Fruit fly (Drosophila melanogaster) S2 (cell line): ENCODE results near the gene CG34428.

ENCODE experiments used
- CG8478 ChIP-seq: fragments of >200 bp; optimal IDR thresholded peaks from 2 replicates; lab custom pipeline; 2018
- CTCF ChIP-seq, 2 experiments: fragments of >200 bp; optimal IDR thresholded peaks; 2 replicates each; lab custom pipeline; 2018

The CG34428 gene

DNA sequence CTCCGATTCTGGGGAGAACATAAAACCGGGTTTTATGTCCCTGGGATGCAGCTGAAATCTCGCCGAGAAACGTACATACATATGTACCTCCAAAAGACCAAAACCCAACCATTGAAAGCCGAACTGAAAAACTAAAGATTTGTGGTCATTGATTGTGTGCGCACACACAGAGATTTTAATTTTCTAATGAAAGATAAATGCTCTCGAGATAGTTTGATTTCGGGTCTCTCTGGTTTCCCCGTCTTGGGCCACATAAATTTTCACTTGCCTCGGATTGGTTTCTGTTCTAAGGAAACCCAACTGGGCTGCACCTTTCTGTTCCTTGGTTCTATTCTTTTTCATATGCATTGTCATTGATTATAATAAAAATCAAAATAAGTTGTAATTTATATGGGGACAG is 44.3 kb downstream of the CG34428 start:
- TF ChIP-seq CTCF (optimal IDR thresholded peaks at IDR 0.05; lab: Kevin White, UChicago) = no peak
- no peak for TF ChIP-seq CG8478 (lab: Kevin White, UChicago)

- TF ChIP-seq CTCF (optimal IDR thresholded peaks at IDR 0.05; lab: Kevin White, UChicago) = no peak
- no peak for TF ChIP-seq CG8478 (lab: Kevin White, UChicago)
These were observed 45.9 kb downstream of the CG34428 start for dm6 chr3L:13107307-13107938.

DNA sequence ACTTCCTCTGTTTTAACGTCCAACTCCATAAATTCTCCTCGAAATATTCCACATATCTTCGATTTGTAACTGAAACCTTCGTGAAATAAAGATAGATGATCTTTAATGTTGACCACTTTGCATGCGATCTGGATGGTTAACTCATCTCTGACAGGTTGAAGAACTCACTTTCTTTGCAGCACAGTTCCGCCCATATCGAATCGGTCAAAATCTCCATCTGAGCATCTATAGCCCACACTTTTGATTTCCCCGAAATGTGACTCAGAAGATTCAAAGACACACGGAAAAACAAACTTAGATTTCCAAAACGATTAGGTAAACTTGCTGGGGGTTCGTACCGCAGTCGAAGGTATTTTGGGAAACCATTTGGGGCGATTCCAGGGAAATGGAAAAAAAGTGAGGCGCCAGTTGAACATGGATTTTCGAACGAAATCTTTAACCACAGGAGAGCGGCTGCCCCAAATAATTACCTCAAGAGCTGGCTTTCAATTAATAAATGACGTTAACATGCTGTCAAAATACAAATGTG is 46.9 kb downstream of the CG34428 start:
- TF ChIP-seq CTCF (optimal IDR thresholded peaks at IDR 0.05; lab: Kevin White, UChicago) (no peak), CG8478 (lab: Kevin White, UChicago) (no peak)

DNA sequence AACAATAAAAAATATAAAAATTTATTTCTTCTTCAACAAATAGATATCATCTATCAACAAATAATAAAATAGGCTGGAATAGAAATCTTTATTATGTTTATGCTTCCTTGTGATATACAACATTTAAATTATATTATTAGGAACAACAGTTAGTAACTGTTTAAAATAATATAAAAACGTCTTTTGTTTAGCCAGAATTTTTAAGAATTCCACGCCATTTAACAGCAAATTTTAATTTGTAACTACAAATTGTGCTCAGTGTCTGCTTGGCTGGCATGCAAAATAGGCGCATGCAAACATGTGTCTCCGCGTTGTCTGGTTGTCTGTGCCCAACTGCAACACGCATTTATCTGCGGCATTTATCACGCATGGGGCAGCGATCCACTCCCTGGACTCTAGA is 47.8 kb downstream of the CG34428 start:
- TF ChIP-seq CTCF (optimal IDR thresholded peaks at IDR 0.05; lab: Kevin White, UChicago) = no peak
- no peak for TF ChIP-seq CG8478 (lab: Kevin White, UChicago)

- no peak for TF ChIP-seq CTCF (optimal IDR thresholded peaks at IDR 0.05; lab: Kevin White, UChicago)
- TF ChIP-seq CG8478 (lab: Kevin White, UChicago) = no peak
These were observed 49.9 kb downstream of the CG34428 start for dm6 chr3L:13111422-13111821.
